Worm (Caenorhabditis elegans) whole organism, late embryonic: ENCODE data around the gene M03B6.4.

Experiments
- T23F11.4 ChIP-seq: fragments of 200-800 bp; sonication (Bioruptor generic); optimal IDR thresholded peaks from 2 replicates; lab custom pipeline; 2018; ENCODE audit warnings: mild to moderate bottlenecking, missing genetic modification characterization, missing compliant biosample characterization
- ceh-45 ChIP-seq: fragments of 200-800 bp; sonication (Bioruptor generic); IDR thresholded peaks from 2 replicates; pipeline ENCODE4 v1.3.6; 2022; ENCODE audit warnings: missing genetic modification reagents, missing genetic modification characterization, missing compliant biosample characterization
- hlh-13 ChIP-seq: fragments of 200-800 bp; sonication (Bioruptor generic); optimal IDR thresholded peaks from 2 replicates; lab custom pipeline; 2018; ENCODE audit warnings: mild to moderate bottlenecking, missing genetic modification characterization, missing compliant biosample characterization
- hlh-8 ChIP-seq: sonication (generic microtip); optimal IDR thresholded peaks from 2 replicates; lab custom pipeline; 2016; ENCODE audit warnings: missing genotype, missing genetic modification characterization, missing compliant biosample characterization
- nfya-1 ChIP-seq: sonication (generic microtip); optimal IDR thresholded peaks from 2 replicates; lab custom pipeline; 2017; ENCODE audit warnings: missing genetic modification characterization, mild to moderate bottlenecking, missing compliant biosample characterization, antibody characterized with exemption, moderate library complexity
- pag-3 ChIP-seq: sonication (generic microtip); optimal IDR thresholded peaks from 2 replicates; lab custom pipeline; 2016; ENCODE audit warnings: missing compliant biosample characterization, missing genetic modification characterization, borderline replicate concordance
- rnt-1 ChIP-seq: sonication (generic microtip); optimal IDR thresholded peaks from 2 replicates; lab custom pipeline; 2016; ENCODE audit warnings: missing genetic modification characterization, missing compliant biosample characterization

ce11 chrX:13886195-13886594 lies 27.6 kb downstream of the M03B6.4 start:
- TF ChIP-seq ceh-45 (GFP tag; lab: Robert Waterston, UW) = no peak
- no peak for TF ChIP-seq hlh-13 (GFP tag; lab: Kevin White, UChicago)
- TF ChIP-seq hlh-8 (tag; lab: Kevin White, UChicago) = no peak
- TF ChIP-seq rnt-1 = no peak
- no peak for TF ChIP-seq nfya-1 (tag; lab: Kevin White, UChicago)
- no peak for TF ChIP-seq pag-3 (tag; lab: Kevin White, UChicago)
- TF ChIP-seq T23F11.4 (GFP tag; lab: Kevin White, UChicago) = no peak
